Fruit fly (Drosophila melanogaster) whole organism, embryonic: ENCODE data around the gene Ankle2.
A peak's percentile ranks its signal among the peaks of the same experiment; 100 is the strongest.

Source experiments
- Antp ChIP-seq: fragments of 200-800 bp; sonication (Bioruptor generic); optimal IDR thresholded peaks from 3 replicates; lab custom pipeline; 2016; ENCODE audit warnings: missing biosample characterization, missing genetic modification characterization
- B-H1 ChIP-seq: fragments of 200-800 bp; sonication (Bioruptor generic); IDR thresholded peaks from 3 replicates; pipeline ENCODE4 v1.3.6; 2022; ENCODE audit warnings: missing biosample characterization, missing genetic modification characterization
- Blimp-1 ChIP-seq: fragments of 200-800 bp; sonication (Bioruptor generic); optimal IDR thresholded peaks from 3 replicates; lab custom pipeline; 2018; ENCODE audit warnings: missing biosample characterization, missing genetic modification characterization, mild to moderate bottlenecking, moderate library complexity, missing genetic modification reagents
- CG13424 ChIP-seq: fragments of 200-800 bp; sonication (Bioruptor generic); optimal IDR thresholded peaks from 2 replicates; lab custom pipeline; 2019; ENCODE audit warnings: missing biosample characterization, mild to moderate bottlenecking, missing genetic modification characterization, moderate library complexity
- CG14014 ChIP-seq: fragments of 200-800 bp; sonication (Bioruptor generic); IDR thresholded peaks from 2 replicates; pipeline ENCODE4 v1.3.6; 2022; ENCODE audit warnings: missing biosample characterization, missing genetic modification characterization
- CG14965 ChIP-seq: fragments of 200-800 bp; sonication (Bioruptor generic); optimal IDR thresholded peaks from 2 replicates; lab custom pipeline; 2016; ENCODE audit warnings: missing biosample characterization, missing genetic modification characterization, borderline replicate concordance
- CG15269 ChIP-seq: fragments of 200-800 bp; sonication (Bioruptor generic); optimal IDR thresholded peaks from 2 replicates; lab custom pipeline; 2018; ENCODE audit warnings: missing biosample characterization, mild to moderate bottlenecking, missing genetic modification characterization, moderate library complexity
- CG16815 ChIP-seq: fragments of 200-800 bp; sonication (Bioruptor generic); optimal IDR thresholded peaks from 3 replicates; lab custom pipeline; 2017; ENCODE audit warnings: missing biosample characterization, mild to moderate bottlenecking, missing genetic modification characterization
- CG18619 ChIP-seq: fragments of 200-800 bp; sonication (Bioruptor generic); optimal IDR thresholded peaks from 3 replicates; lab custom pipeline; 2017; ENCODE audit warnings: missing biosample characterization, mild to moderate bottlenecking, missing genetic modification characterization
- CG2120 ChIP-seq: fragments of 200-800 bp; sonication (Bioruptor generic); optimal IDR thresholded peaks from 3 replicates; lab custom pipeline; 2016; ENCODE audit warnings: missing biosample characterization, missing genetic modification characterization
- CG2678 ChIP-seq: fragments of 200-800 bp; sonication (Bioruptor generic); optimal IDR thresholded peaks from 3 replicates; lab custom pipeline; 2019; ENCODE audit warnings: missing biosample characterization, mild to moderate bottlenecking, missing genetic modification characterization, moderate library complexity
- CG2712 ChIP-seq: fragments of 200-800 bp; optimal IDR thresholded peaks from 3 replicates; lab custom pipeline; 2019; ENCODE audit warnings: missing biosample characterization, mild to moderate bottlenecking, missing genetic modification characterization, moderate library complexity
- CG30403 ChIP-seq: fragments of 200-800 bp; sonication (Bioruptor generic); optimal IDR thresholded peaks from 3 replicates; lab custom pipeline; 2016; ENCODE audit warnings: missing biosample characterization, missing genetic modification characterization
- CG34224 ChIP-seq: fragments of 200-800 bp; sonication (Bioruptor generic); IDR thresholded peaks from 3 replicates; pipeline ENCODE4 v1.3.6; 2022; ENCODE audit warnings: missing biosample characterization, missing genetic modification characterization; ENCODE audit not compliant: partially characterized antibody
- CG5245 ChIP-seq: fragments of 200-800 bp; sonication (Bioruptor generic); optimal IDR thresholded peaks from 3 replicates; lab custom pipeline; 2016; ENCODE audit warnings: missing biosample characterization, missing genetic modification characterization
- CG7556 ChIP-seq: fragments of 200-800 bp; sonication (Bioruptor generic); optimal IDR thresholded peaks from 2 replicates; lab custom pipeline; 2017; ENCODE audit warnings: missing biosample characterization, mild to moderate bottlenecking, missing genetic modification characterization
- CTCF ChIP-seq: fragments of 200-800 bp; sonication (Bioruptor generic); optimal IDR thresholded peaks from 2 replicates; lab custom pipeline; 2017; ENCODE audit warnings: missing biosample characterization, mild to moderate bottlenecking, missing genetic modification characterization, moderate library complexity
- Dad ChIP-seq: fragments of 200-800 bp; sonication (Bioruptor generic); optimal IDR thresholded peaks from 3 replicates; lab custom pipeline; 2016; ENCODE audit warnings: missing biosample characterization, missing genetic modification characterization
- E2f1 ChIP-seq: fragments of 200-800 bp; sonication (Bioruptor generic); IDR thresholded peaks from 2 replicates; pipeline ENCODE4 v1.3.6; 2022; ENCODE audit warnings: missing biosample characterization, missing genetic modification characterization
- Fer1 ChIP-seq: fragments of 200-800 bp; sonication (Bioruptor generic); optimal IDR thresholded peaks from 2 replicates; lab custom pipeline; 2017; ENCODE audit warnings: missing biosample characterization, mild to moderate bottlenecking, missing genetic modification characterization
- Hr51 ChIP-seq, 2 experiments: fragments of 200-800 bp; sonication (Bioruptor generic); optimal IDR thresholded peaks; 2 replicates in 1 of 2; 3 replicates in 1 of 2; lab custom pipeline; 2016 to 2018; ENCODE audit warnings: missing biosample characterization in 2 of 2, missing genetic modification characterization in 2 of 2, mild to moderate bottlenecking in 1 of 2, moderate library complexity in 1 of 2
- Med ChIP-seq: fragments of 200-800 bp; sonication (Bioruptor generic); peaks from one replicate; lab custom pipeline; 2016; ENCODE audit warnings: missing biosample characterization, missing genetic modification characterization, mild to moderate bottlenecking, inconsistent platforms, moderate library complexity
- Oli ChIP-seq: fragments of 200-800 bp; sonication (Bioruptor generic); optimal IDR thresholded peaks from 2 replicates; lab custom pipeline; 2018; ENCODE audit warnings: missing biosample characterization, mild to moderate bottlenecking, missing genetic modification characterization, moderate library complexity
- PHDP ChIP-seq: fragments of 200-800 bp; sonication (Bioruptor generic); optimal IDR thresholded peaks from 3 replicates; lab custom pipeline; 2018; ENCODE audit warnings: missing biosample characterization, mild to moderate bottlenecking, missing genetic modification characterization, moderate library complexity
- Sry-β ChIP-seq: fragments of 200-800 bp; sonication (Bioruptor generic); optimal IDR thresholded peaks from 2 replicates; lab custom pipeline; 2018; ENCODE audit warnings: missing biosample characterization, mild to moderate bottlenecking, missing genetic modification characterization, moderate library complexity
- amos ChIP-seq: fragments of 200-800 bp; sonication (Bioruptor generic); IDR thresholded peaks from 2 replicates; pipeline ENCODE4 v1.3.6; 2022; ENCODE audit warnings: missing biosample characterization, missing genetic modification characterization; ENCODE audit not compliant: partially characterized antibody
- danr ChIP-seq: fragments of 200-800 bp; sonication (Bioruptor generic); IDR thresholded peaks from 2 replicates; pipeline ENCODE4 v1.3.6; 2022; ENCODE audit warnings: missing biosample characterization, missing genetic modification characterization
- fd3F ChIP-seq: fragments of 200-800 bp; sonication (Bioruptor generic); optimal IDR thresholded peaks from 2 replicates; lab custom pipeline; 2018; ENCODE audit warnings: missing biosample characterization, mild to moderate bottlenecking, missing genetic modification characterization, moderate library complexity
- gcm ChIP-seq: fragments of 200-800 bp; sonication (Bioruptor generic); optimal IDR thresholded peaks from 2 replicates; lab custom pipeline; 2019; ENCODE audit warnings: missing biosample characterization, mild to moderate bottlenecking, missing genetic modification characterization, moderate library complexity
- grau ChIP-seq: fragments of 200-800 bp; optimal IDR thresholded peaks from 3 replicates; lab custom pipeline; 2019; ENCODE audit warnings: missing biosample characterization, mild to moderate bottlenecking, missing genetic modification characterization, moderate library complexity
- lola ChIP-seq, 3 experiments: fragments of >200 bp in 2 of 3; fragments of 200-800 bp in 1 of 3; sonication (Bioruptor generic) in 1 of 3; optimal IDR thresholded peaks; 2 replicates each; lab custom pipeline; 2017 to 2019; ENCODE audit warnings: missing biosample characterization in 3 of 3, missing genetic modification characterization in 3 of 3, mild to moderate bottlenecking in 1 of 3, moderate library complexity in 1 of 3
- mld ChIP-seq: fragments of 200-800 bp; sonication (Bioruptor generic); IDR thresholded peaks from 3 replicates; pipeline ENCODE4 v1.3.6; 2022; ENCODE audit warnings: missing biosample characterization, missing genetic modification characterization; ENCODE audit not compliant: partially characterized antibody
- pfk ChIP-seq: fragments of 200-800 bp; sonication (Bioruptor generic); optimal IDR thresholded peaks from 2 replicates; lab custom pipeline; 2018; ENCODE audit warnings: missing biosample characterization, mild to moderate bottlenecking, missing genetic modification characterization, moderate library complexity
- row ChIP-seq: fragments of 200-800 bp; sonication (Bioruptor generic); IDR thresholded peaks from 3 replicates; pipeline ENCODE4 v1.3.6; 2022; ENCODE audit warnings: missing biosample characterization, missing genetic modification characterization
- seq ChIP-seq: fragments of 200-800 bp; sonication (Bioruptor generic); IDR thresholded peaks from 2 replicates; pipeline ENCODE4 v1.3.6; 2022; ENCODE audit warnings: missing biosample characterization, missing genetic modification characterization
- tin ChIP-seq: fragments of 200-800 bp; sonication (Bioruptor generic); optimal IDR thresholded peaks from 3 replicates; lab custom pipeline; 2016; ENCODE audit warnings: missing biosample characterization, missing genetic modification characterization
- tio ChIP-seq: fragments of 200-800 bp; sonication (Bioruptor generic); optimal IDR thresholded peaks from 2 replicates; lab custom pipeline; 2017; ENCODE audit warnings: missing biosample characterization, missing genetic modification characterization, inconsistent platforms
- twi ChIP-seq: fragments of 200-800 bp; optimal IDR thresholded peaks from 2 replicates; lab custom pipeline; 2019; ENCODE audit warnings: missing biosample characterization, mild to moderate bottlenecking, missing genetic modification characterization, moderate library complexity
- usp ChIP-seq: fragments of >200 bp; optimal IDR thresholded peaks from 2 replicates; lab custom pipeline; 2017; ENCODE audit warnings: missing biosample characterization, missing genetic modification characterization

Gene Ankle2

DNA sequence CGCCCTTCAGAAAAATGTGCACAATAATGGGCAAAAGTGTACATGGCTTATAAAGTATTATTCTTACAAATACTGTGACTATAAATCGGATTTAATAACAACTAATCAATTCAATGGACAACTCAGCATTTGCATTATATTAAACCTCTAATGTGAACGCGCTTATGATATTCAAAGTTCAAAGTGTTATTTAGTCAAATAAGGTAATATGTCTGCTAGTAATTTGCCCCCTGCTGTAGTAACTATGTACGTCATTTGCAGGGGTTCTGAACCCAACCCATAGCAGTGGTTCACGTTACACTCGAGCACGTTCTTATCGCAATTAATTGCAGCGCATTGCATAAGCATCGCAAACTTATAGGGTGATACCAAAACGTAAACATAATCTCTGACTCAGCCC, 9.1 kb upstream of the Ankle2 start (continued):
- TF ChIP-seq CG7556 (GFP tag; lab: Kevin White, UChicago) = peak; percentile 35
- no peak for TF ChIP-seq B-H1 (GFP tag; lab: Robert Waterston, UW)
- no peak for TF ChIP-seq fd3F (GFP tag; lab: Kevin White, UChicago)
- TF ChIP-seq lola (GFP tag; optimal IDR thresholded peaks at IDR 0.05; lab: Kevin White, UChicago) = peak in 1 of 3 experiments; percentile 7
- TF ChIP-seq CG2120 (GFP tag; lab: Kevin White, UChicago) = peak; percentile 9
- TF ChIP-seq Dad (GFP tag; lab: Kevin White, UChicago) = no peak
- peak; percentile 33 for TF ChIP-seq CG2678 (tag; lab: Kevin White, UChicago)
- TF ChIP-seq CG2712 (tag; lab: Kevin White, UChicago) = peak; percentile 18
- peak; percentile 4 for TF ChIP-seq CG30403 (GFP tag; lab: Kevin White, UChicago)
- peak; percentile 6 for TF ChIP-seq gcm (GFP tag; lab: Kevin White, UChicago)
- peak; percentile 35 for TF ChIP-seq grau
- TF ChIP-seq Oli (tag; lab: Kevin White, UChicago) = peak; percentile 48
- TF ChIP-seq Blimp-1 (GFP tag; lab: Kevin White, UChicago) = peak; percentile 40
- TF ChIP-seq pfk = no peak
- no peak for TF ChIP-seq amos (GFP tag; lab: Robert Waterston, UW)
- no peak for TF ChIP-seq E2f1
- TF ChIP-seq seq (GFP tag; lab: Robert Waterston, UW) = 0 out of 2 replicates have a peak, but pooled peaks have one; percentile 19
- no peak for TF ChIP-seq CG5245 (GFP tag; lab: Kevin White, UChicago)
- TF ChIP-seq mld (GFP tag; lab: Robert Waterston, UW) = no peak
- no peak for TF ChIP-seq usp
- peak; percentile 25 for TF ChIP-seq CG13424 (tag; lab: Kevin White, UChicago)
- TF ChIP-seq CG14965 (GFP tag; lab: Kevin White, UChicago) = no peak
- TF ChIP-seq tio (GFP tag; lab: Kevin White, UChicago) = no peak
- no peak for TF ChIP-seq CG16815 (GFP tag; lab: Kevin White, UChicago)
- no peak for TF ChIP-seq CG14014 (GFP tag; lab: Robert Waterston, UW)
- no peak for TF ChIP-seq Antp (GFP tag; lab: Kevin White, UChicago)
- TF ChIP-seq CG15269 = peak; percentile 42
- TF ChIP-seq danr = no peak
- TF ChIP-seq twi (tag; lab: Kevin White, UChicago) = no peak
- peak; percentile 7 for TF ChIP-seq CG18619 (GFP tag; lab: Kevin White, UChicago)
- no peak for TF ChIP-seq Sry-β
- TF ChIP-seq PHDP (tag; lab: Kevin White, UChicago) = peak; percentile 37
- TF ChIP-seq Hr51 (GFP tag; optimal IDR thresholded peaks at IDR 0.05; lab: Kevin White, UChicago) = peak in 1 of 2 experiments; percentile 56
- peak; percentile 1 for TF ChIP-seq Fer1 (GFP tag; lab: Kevin White, UChicago)
- no peak for TF ChIP-seq tin (GFP tag; lab: Kevin White, UChicago)
- TF ChIP-seq, all 482 proteins: peak for 46

DNA sequence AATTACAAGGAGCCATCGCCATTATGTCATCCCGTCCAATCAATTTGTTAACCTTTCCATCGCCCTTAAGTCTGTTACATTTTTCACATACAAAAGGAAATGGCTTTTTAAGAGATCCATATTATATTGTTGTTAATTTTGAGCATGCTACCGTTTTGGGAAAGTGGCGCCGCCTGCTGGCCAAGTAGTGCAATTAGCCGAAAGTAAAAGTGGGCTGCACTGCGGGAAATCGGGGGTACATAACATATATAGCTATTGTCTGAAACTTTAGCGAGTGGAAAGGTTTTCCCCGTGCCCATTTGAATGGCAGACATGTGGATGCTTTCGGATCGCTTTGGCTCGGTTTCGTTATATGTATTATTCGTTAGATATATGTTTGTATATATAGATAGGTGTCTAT, 6.9 kb upstream of the Ankle2 start:
- TF ChIP-seq Med (peak; percentile 35), CTCF (GFP tag; lab: Kevin White, UChicago) (peak; percentile 85), row (GFP tag; lab: Robert Waterston, UW) (0 out of 3 replicates have a peak, but pooled peaks have one; percentile 18), CG34224 (GFP tag; lab: Robert Waterston, UW) (no peak), Blimp-1 (GFP tag; lab: Kevin White, UChicago) (peak; percentile 92)
- TF ChIP-seq, all 482 proteins: peak for 4
